Worm (Caenorhabditis elegans): ENCODE results near the gene try-5.

DNA sequence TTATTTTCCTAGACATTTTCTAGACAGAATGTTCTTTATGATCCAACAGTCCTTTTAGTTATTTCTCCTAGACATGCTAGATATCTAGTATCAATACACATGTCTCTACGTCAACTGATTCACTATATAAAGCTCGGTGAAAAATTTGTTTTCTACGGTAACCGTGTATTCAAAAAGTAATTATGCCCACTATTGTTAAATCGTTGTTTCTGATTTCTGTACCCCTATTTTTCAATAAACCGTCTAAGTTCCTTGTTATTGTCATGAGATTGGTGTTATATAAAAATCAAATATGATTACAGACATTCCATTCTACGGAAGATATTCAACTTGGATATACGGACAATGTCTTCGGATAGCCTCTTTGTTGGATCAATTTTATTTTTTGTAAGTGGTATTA, 6.1 kb downstream of the try-5 start, which contains the start of gene srx-46:
- no peak for TF ChIP-seq ces-1 (GFP tag; optimal IDR thresholded peaks at IDR 0.05)
- no peak for TF ChIP-seq vab-15 (tag; optimal IDR thresholded peaks at IDR 0.05)
- no peak for TF ChIP-seq nhr-90 (tag; optimal IDR thresholded peaks at IDR 0.05; ENCODE audit: poor library complexity)

All from whole organism, L1 larva.